Worm (Caenorhabditis elegans): Measurements from ENCODE around the gene C50E3.15.

DNA sequence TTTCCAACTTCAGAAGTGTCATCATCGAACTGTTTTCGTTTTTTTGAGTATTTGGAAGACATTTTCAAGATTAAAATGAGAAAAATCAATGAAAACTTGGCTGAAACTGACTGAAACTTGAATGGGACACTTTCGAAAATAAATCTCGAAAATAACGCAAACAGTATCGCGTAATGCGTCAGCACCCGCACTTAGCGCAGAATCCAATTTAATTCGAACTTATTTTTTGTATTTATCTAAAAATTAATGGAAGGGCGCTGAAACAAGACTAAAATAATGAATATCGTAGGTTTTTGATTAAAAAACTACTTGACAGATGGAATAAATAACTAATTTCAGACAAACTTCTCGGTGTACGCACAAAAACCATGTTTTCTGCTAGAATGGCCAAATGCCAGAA is 42.7 kb upstream of the C50E3.15 start, which contains the start of the genes snu-66 and ints-9:
- no peak for TF ChIP-seq snpc-3.4 (tag; optimal IDR thresholded peaks at IDR 0.05)
- no peak for TF ChIP-seq attf-3 (GFP tag; conservative IDR thresholded peaks at IDR 0.05)
- TF ChIP-seq nfya-1 (tag; optimal IDR thresholded peaks at IDR 0.05; ENCODE audit: borderline replicate concordance, insufficient read depth) = no peak
- TF ChIP-seq snpc-1.1 (tag; optimal IDR thresholded peaks at IDR 0.05; ENCODE audit: insufficient read depth) = peak; percentile 24
- no peak for TF ChIP-seq let-607 (tag; optimal IDR thresholded peaks at IDR 0.05)
- TF ChIP-seq madf-8 (GFP tag; conservative IDR thresholded peaks at IDR 0.05) = no peak

Measured in whole organism, young adult.